Worm (Caenorhabditis elegans): ENCODE data around the gene EGAP1.1.

The EGAP1.1 gene

ce11 chrIII:5953913-5954290 is 16.9 kb upstream of the EGAP1.1 start:
- no peak for TF ChIP-seq unc-62 (GFP tag; optimal IDR thresholded peaks at IDR 0.05)

ce11 chrIII:5953041-5953912 is 16.3 kb upstream of the EGAP1.1 start:
- TF ChIP-seq unc-62 (GFP tag; optimal IDR thresholded peaks at IDR 0.05) = no peak

ce11 chrIII:5951589-5952378 is 14.8 kb upstream of the EGAP1.1 start:
- no peak for TF ChIP-seq unc-62 (GFP tag; optimal IDR thresholded peaks at IDR 0.05)

DNA sequence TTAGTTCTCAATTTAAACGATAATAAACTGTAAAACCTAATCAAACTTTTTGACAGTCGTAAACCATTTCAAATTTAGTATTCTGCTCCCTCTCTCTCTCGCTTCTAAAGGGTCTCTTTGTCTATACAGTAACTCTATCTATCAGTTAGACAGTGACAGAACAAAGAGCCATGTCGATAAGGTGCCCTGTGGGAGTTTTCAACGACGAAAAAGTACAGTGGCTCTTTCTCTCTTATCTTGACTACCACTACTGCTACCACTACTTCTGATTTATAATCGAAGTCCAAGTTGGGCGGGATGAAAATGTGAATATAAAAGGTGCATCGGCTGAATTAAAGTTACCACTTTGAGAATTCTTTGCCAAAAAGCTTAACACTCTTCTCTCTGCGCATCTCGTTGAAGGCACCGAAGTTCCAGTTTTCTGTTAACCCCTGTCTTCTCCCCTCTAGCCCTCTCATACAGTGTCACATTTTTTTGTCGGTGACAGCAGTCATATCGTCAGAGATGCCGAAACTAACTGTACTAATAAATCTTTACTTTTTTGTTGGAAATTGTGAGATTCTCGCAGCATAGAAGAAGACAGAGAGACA is 13.8 kb upstream of the EGAP1.1 start:
- TF ChIP-seq unc-62 (GFP tag; optimal IDR thresholded peaks at IDR 0.05) = no peak

DNA sequence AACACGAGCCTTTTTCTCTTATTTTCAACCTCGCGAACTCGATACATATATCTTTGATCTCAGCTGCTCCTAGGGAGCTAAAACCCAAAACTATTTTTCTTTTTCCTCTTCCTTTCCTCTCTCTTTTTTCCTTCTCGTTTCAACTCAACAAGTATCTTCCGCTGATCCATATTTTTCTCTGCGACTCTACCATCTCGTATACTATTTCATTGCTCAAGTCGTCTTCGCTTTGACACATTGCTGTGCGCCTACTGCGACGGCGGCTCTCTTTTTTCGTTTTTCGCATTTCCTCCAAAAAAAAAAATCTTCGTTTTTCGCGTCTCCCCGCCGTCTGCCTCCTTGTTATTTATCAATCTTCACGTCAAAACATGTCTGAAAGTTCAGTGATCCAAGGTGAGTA is 12.8 kb upstream of the EGAP1.1 start:
- TF ChIP-seq unc-62 (GFP tag; optimal IDR thresholded peaks at IDR 0.05) = no peak

- TF ChIP-seq unc-62 (GFP tag; optimal IDR thresholded peaks at IDR 0.05) = no peak
These were observed 12.0 kb upstream of the EGAP1.1 start for ce11 chrIII:5948986-5949385.

ce11 chrIII:5948162-5948933 is 11.3 kb upstream of the EGAP1.1 start, which contains the start of the genes F25B5.6 and F25B5.3:
Gene F25B5.6, minus strand, starts transcription at chrIII:5948733.
Gene F25B5.3, plus strand, starts transcription at chrIII:5948883.
- no peak for TF ChIP-seq unc-62 (GFP tag; optimal IDR thresholded peaks at IDR 0.05)

DNA sequence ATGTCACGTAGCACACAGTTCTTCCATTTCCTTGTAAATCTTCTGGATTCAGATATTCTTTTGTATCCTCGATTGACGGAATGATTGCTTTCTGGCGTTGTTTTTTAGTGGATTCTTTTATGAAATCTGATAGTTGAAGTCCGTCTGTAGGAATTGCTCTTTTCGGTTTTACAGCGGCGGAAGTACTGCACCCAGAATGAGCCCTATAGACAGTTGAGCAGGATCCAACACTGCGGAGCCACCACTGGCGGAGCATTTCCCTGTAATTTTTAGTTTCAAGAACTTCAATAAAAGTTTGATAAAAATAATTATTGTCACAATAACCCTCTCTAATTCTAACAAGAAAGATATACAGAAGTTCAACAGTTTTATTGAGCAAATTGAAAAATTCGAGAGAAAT is 8.8 kb upstream of the EGAP1.1 start, which contains the start of gene F25B5.5:
Gene F25B5.5 (minus strand): TSS at position 260 of the 400 bp plus-strand sequence.
- TF ChIP-seq unc-62 (GFP tag; optimal IDR thresholded peaks at IDR 0.05) = no peak

DNA sequence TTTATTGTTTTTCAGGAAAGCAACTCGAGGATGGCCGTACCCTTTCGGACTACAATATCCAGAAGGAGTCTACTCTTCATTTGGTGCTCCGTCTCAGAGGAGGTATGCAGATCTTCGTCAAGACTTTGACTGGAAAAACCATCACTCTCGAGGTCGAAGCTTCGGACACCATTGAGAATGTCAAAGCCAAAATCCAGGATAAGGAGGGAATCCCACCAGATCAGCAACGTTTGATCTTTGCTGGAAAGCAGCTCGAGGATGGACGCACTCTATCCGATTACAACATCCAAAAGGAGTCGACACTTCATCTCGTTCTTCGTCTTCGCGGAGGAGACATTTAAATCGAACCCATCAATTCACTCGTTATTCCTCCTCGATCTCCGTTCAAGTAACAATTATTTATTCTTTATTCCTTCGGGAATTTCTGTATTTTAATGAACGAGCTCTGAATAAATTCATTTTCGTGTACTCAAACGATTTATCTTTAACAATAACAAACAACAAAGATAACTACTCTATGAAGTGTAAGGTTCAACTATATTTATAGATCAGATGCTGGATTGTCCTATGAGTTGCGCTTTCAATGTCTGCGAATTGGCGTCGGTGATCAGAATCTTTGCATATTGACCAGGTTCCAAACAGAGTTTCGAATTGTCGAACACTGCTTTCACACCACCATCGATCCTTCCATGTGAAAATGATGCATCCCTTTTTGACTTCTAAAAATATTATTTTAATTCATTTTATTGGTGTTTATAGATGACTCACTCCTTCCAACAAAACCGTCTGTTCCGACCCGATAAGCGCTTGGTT is 6.6 kb upstream of the EGAP1.1 start:
- TF ChIP-seq unc-62 (GFP tag; optimal IDR thresholded peaks at IDR 0.05) = no peak

- TF ChIP-seq unc-62 (GFP tag; optimal IDR thresholded peaks at IDR 0.05) = no peak
These were observed 5.1 kb upstream of the EGAP1.1 start for ce11 chrIII:5942104-5942503.

ce11 chrIII:5940525-5940974 is 3.5 kb upstream of the EGAP1.1 start:
- TF ChIP-seq unc-62 (GFP tag; optimal IDR thresholded peaks at IDR 0.05) = no peak

DNA sequence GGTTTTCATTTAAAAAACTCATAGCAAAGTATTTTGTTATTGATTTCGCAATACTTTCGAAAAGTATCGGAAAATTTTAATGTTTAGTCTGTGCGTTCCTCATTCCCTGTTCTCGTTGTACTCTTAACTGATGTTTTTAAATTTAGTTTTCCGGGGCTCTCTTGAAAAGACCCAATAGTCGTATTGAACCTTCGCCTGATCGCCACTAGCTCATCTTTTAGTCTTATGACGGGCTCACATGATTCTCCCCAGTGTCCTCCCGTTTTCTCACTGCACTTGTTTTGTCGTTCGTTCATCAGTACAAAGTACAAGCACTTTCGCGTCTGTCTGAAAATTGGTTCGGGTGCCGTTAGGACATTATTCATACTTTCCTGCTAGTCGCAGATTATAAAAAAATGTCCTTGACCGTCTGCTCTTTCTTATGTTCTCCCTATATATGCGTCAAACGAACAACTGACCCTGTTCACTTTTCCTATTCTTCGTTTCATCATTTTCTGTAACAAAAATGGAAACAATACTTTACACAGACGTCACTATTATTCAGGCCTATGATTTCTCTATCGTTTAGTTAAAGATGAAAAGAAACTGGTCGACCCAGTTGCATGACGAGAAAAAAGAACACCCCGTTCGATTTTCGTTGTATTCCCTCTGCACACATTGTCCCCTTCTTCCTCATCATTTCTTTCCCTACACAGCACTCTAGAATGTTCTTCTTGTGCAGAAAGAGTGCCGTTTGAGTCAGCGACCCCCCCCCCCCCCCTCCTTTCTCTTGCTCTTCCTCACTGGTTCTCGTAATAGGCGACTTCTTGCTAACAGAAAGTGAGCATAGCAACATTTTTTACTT is 2.7 kb upstream of the EGAP1.1 start, which contains the start of gene ubq-1:
Gene ubq-1 (plus strand): TSS at position 802 of the 844 bp plus-strand sequence.
- no peak for TF ChIP-seq unc-62 (GFP tag; optimal IDR thresholded peaks at IDR 0.05)

DNA sequence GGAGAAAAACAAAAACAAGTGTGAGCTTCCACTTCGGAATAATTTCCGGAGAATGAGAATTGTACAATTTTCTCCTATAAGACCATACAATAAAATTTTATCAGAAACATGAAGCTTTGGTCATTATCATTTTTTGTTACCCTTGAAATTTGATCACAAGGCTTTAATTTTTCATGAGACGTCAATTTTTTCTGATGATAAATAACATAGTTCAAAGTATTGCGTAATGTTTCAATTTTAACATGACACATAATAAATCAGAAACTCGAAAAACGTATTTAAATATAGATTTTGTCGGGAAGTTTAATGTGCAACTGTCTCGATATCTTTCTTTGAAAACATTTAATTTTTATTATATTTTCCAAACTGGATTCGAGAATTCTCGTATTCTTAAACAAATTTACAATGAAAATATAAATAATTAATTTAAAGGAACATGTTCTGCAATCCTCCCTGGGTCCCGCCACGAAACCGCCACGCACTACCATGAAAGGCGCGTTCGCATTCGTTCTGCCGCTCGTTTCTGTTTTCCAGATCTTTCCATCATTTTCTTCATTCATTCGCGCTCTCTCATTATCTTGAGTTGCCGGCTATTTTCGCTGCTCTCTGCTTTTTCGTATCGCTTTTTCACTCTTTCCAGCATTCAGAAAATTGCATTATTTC is 1.9 kb upstream of the EGAP1.1 start:
- no peak for TF ChIP-seq unc-62 (GFP tag; optimal IDR thresholded peaks at IDR 0.05)

Measured in whole organism, dauer.